Worm (Caenorhabditis elegans) whole organism, L2 larva: ENCODE results near the gene rpl-7A.

Experiments used
- C34F6.9 ChIP-seq: fragments of 150-350 bp; optimal IDR thresholded peaks from 2 replicates; lab custom pipeline; 2014; ENCODE audit warnings: missing biosample characterization, missing genetic modification characterization
- F13H6.1 ChIP-seq: sonication (generic microtip); optimal IDR thresholded peaks from 2 replicates; lab custom pipeline; 2016; ENCODE audit warnings: missing genetic modification characterization, missing compliant biosample characterization
- R02D3.7 ChIP-seq: fragments of 150-350 bp; optimal IDR thresholded peaks from 2 replicates; lab custom pipeline; 2014; ENCODE audit warnings: missing biosample characterization, missing genetic modification characterization
- Y55F3AM.14 ChIP-seq: fragments of 200-800 bp; sonication (Bioruptor generic); optimal IDR thresholded peaks from 2 replicates; lab custom pipeline; 2018; ENCODE audit warnings: mild to moderate bottlenecking, missing genetic modification characterization, missing compliant biosample characterization
- ZK546.5 ChIP-seq: sonication (generic microtip); optimal IDR thresholded peaks from 2 replicates; lab custom pipeline; 2017; ENCODE audit warnings: missing biosample characterization, missing genetic modification characterization
- alr-1 ChIP-seq: fragments of 150-350 bp; optimal IDR thresholded peaks from 2 replicates; lab custom pipeline; 2014; ENCODE audit warnings: missing biosample characterization, missing genetic modification characterization
- aly-2 ChIP-seq: fragments of 150-350 bp; optimal IDR thresholded peaks from 2 replicates; lab custom pipeline; 2014; ENCODE audit warnings: missing biosample characterization, missing genetic modification characterization
- ama-1 ChIP-seq: fragments of 150-350 bp; optimal IDR thresholded peaks from 2 replicates; lab custom pipeline; 2018; ENCODE audit warnings: inconsistent platforms
- blmp-1 ChIP-seq: sonication (generic microtip); optimal IDR thresholded peaks from 2 replicates; lab custom pipeline; 2017; ENCODE audit warnings: missing genetic modification characterization, mild to moderate bottlenecking, missing compliant biosample characterization, antibody characterized with exemption, moderate library complexity; ENCODE audit not compliant: insufficient read depth
- ceh-16 ChIP-seq: fragments of 150-350 bp; optimal IDR thresholded peaks from 2 replicates; lab custom pipeline; 2014; ENCODE audit warnings: missing biosample characterization, missing genetic modification characterization
- ceh-82 ChIP-seq: fragments of 150-350 bp; optimal IDR thresholded peaks from 2 replicates; lab custom pipeline; 2014; ENCODE audit warnings: missing biosample characterization, missing genetic modification characterization
- crh-2 ChIP-seq: sonication (generic microtip); optimal IDR thresholded peaks from 2 replicates; lab custom pipeline; 2017; ENCODE audit warnings: missing biosample characterization, missing genetic modification characterization
- dmd-4 ChIP-seq: sonication (generic microtip); optimal IDR thresholded peaks from 2 replicates; lab custom pipeline; 2017; ENCODE audit warnings: missing biosample characterization, missing genetic modification characterization
- egl-27 ChIP-seq: sonication (generic microtip); optimal IDR thresholded peaks from 3 replicates; lab custom pipeline; 2017; ENCODE audit warnings: missing biosample characterization, missing genetic modification reagents, missing genetic modification characterization
- elt-1 ChIP-seq: fragments of 150-350 bp; optimal IDR thresholded peaks from 2 replicates; lab custom pipeline; 2014; ENCODE audit warnings: missing biosample characterization, missing genetic modification characterization
- elt-3 ChIP-seq: sonication (generic microtip); optimal IDR thresholded peaks from 2 replicates; lab custom pipeline; 2017; ENCODE audit warnings: missing biosample characterization, missing genetic modification characterization
- fos-1 ChIP-seq: fragments of 150-350 bp; optimal IDR thresholded peaks from 2 replicates; lab custom pipeline; 2014; ENCODE audit warnings: missing biosample characterization, missing genetic modification characterization
- gmeb-1 ChIP-seq: fragments of 150-350 bp; optimal IDR thresholded peaks from 2 replicates; lab custom pipeline; 2014; ENCODE audit warnings: missing biosample characterization, missing genetic modification characterization
- lin-11 ChIP-seq: fragments of 150-350 bp; sonication (generic microtip); optimal IDR thresholded peaks from 2 replicates; lab custom pipeline; 2014; ENCODE audit warnings: missing biosample characterization, missing genetic modification characterization, inconsistent platforms, mixed read lengths
- lin-13 ChIP-seq: fragments of 150-350 bp; optimal IDR thresholded peaks from 2 replicates; lab custom pipeline; 2014; ENCODE audit warnings: missing biosample characterization, missing genetic modification reagents, missing genetic modification characterization
- lin-39 ChIP-seq: fragments of 150-350 bp; optimal IDR thresholded peaks from 2 replicates; lab custom pipeline; 2014; ENCODE audit warnings: missing biosample characterization, missing genetic modification reagents, missing genetic modification characterization
- lsy-2 ChIP-seq, 2 experiments: fragments of 150-350 bp in 1 of 2; sonication (generic microtip) in 1 of 2; optimal IDR thresholded peaks; 2 replicates each; lab custom pipeline; 2014 to 2017; ENCODE audit warnings: missing biosample characterization in 2 of 2, missing genetic modification characterization in 2 of 2
- mab-5 ChIP-seq: fragments of 150-350 bp; optimal IDR thresholded peaks from 2 replicates; lab custom pipeline; 2014; ENCODE audit warnings: missing biosample characterization, missing genetic modification characterization
- mbf-1 ChIP-seq: sonication (generic microtip); optimal IDR thresholded peaks from 2 replicates; lab custom pipeline; 2017; ENCODE audit warnings: missing biosample characterization, missing genetic modification characterization
- mdl-1 ChIP-seq, 2 experiments: fragments of 150-350 bp in 1 of 2; sonication (generic microtip) in 1 of 2; optimal IDR thresholded peaks; 2 replicates each; lab custom pipeline; 2017; ENCODE audit warnings: missing biosample characterization in 2 of 2, missing genetic modification characterization in 2 of 2
- nhr-10 ChIP-seq: sonication (generic microtip); optimal IDR thresholded peaks from 2 replicates; lab custom pipeline; 2017; ENCODE audit warnings: missing biosample characterization, missing genetic modification characterization
- nhr-11 ChIP-seq: fragments of 150-350 bp; optimal IDR thresholded peaks from 2 replicates; lab custom pipeline; 2014; ENCODE audit warnings: missing biosample characterization, missing genetic modification characterization
- nhr-12 ChIP-seq: fragments of 150-350 bp; optimal IDR thresholded peaks from 2 replicates; lab custom pipeline; 2014; ENCODE audit warnings: missing biosample characterization, missing genetic modification characterization
- nhr-129 ChIP-seq: fragments of 150-350 bp; optimal IDR thresholded peaks from 2 replicates; lab custom pipeline; 2014; ENCODE audit warnings: missing biosample characterization, missing genetic modification characterization
- nhr-21 ChIP-seq: fragments of 150-350 bp; optimal IDR thresholded peaks from 2 replicates; lab custom pipeline; 2014; ENCODE audit warnings: missing biosample characterization, missing genetic modification characterization
- nhr-23 ChIP-seq: fragments of 150-350 bp; optimal IDR thresholded peaks from 2 replicates; lab custom pipeline; 2014; ENCODE audit warnings: missing biosample characterization, missing genetic modification reagents, missing genetic modification characterization
- nhr-237 ChIP-seq: fragments of 150-350 bp; optimal IDR thresholded peaks from 2 replicates; lab custom pipeline; 2014; ENCODE audit warnings: missing biosample characterization, missing genetic modification characterization
- nhr-25 ChIP-seq: fragments of 150-350 bp; sonication (generic microtip); optimal IDR thresholded peaks from 3 replicates; lab custom pipeline; 2014; ENCODE audit warnings: missing biosample characterization, missing genetic modification characterization
- nhr-6 ChIP-seq: fragments of 150-350 bp; optimal IDR thresholded peaks from 2 replicates; lab custom pipeline; 2014; ENCODE audit warnings: missing biosample characterization, missing genetic modification characterization
- nhr-77 ChIP-seq: fragments of 150-350 bp; optimal IDR thresholded peaks from 2 replicates; lab custom pipeline; 2014; ENCODE audit warnings: missing biosample characterization, missing genetic modification characterization
- peb-1 ChIP-seq: fragments of 150-350 bp; optimal IDR thresholded peaks from 2 replicates; lab custom pipeline; 2014; ENCODE audit warnings: missing biosample characterization, missing genetic modification characterization
- sem-4 ChIP-seq: fragments of 150-350 bp; optimal IDR thresholded peaks from 2 replicates; lab custom pipeline; 2014; ENCODE audit warnings: missing biosample characterization, missing genetic modification reagents, missing genetic modification characterization
- skn-1 ChIP-seq: sonication (generic microtip); optimal IDR thresholded peaks from 2 replicates; lab custom pipeline; 2017; ENCODE audit warnings: missing biosample characterization, missing genetic modification characterization
- sma-3 ChIP-seq: sonication (generic microtip); optimal IDR thresholded peaks from 2 replicates; lab custom pipeline; 2016; ENCODE audit warnings: missing genetic modification reagents, missing genetic modification characterization, missing compliant biosample characterization
- sma-9 ChIP-seq, 2 experiments: fragments of 150-350 bp in 1 of 2; sonication (generic microtip) in 1 of 2; optimal IDR thresholded peaks; 2 replicates each; lab custom pipeline; 2014 to 2016; ENCODE audit warnings: missing genetic modification characterization in 2 of 2, mild to moderate bottlenecking in 1 of 2, missing biosample characterization in 1 of 2, missing compliant biosample characterization in 1 of 2, missing genetic modification reagents in 1 of 2, moderate library complexity in 1 of 2
- snpc-4 ChIP-seq: fragments of 150-350 bp; optimal IDR thresholded peaks from 2 replicates; lab custom pipeline; 2014; ENCODE audit warnings: missing biosample characterization, missing genetic modification characterization
- unc-39 ChIP-seq: fragments of 150-350 bp; optimal IDR thresholded peaks from 2 replicates; lab custom pipeline; 2014; ENCODE audit warnings: missing biosample characterization, missing genetic modification characterization
- unc-55 ChIP-seq: fragments of 150-350 bp; sonication (generic microtip); optimal IDR thresholded peaks from 3 replicates; lab custom pipeline; 2014; ENCODE audit warnings: missing biosample characterization, missing genetic modification reagents, missing genetic modification characterization
- unc-62 ChIP-seq: fragments of 150-350 bp; optimal IDR thresholded peaks from 2 replicates; lab custom pipeline; 2014; ENCODE audit warnings: missing biosample characterization, missing genetic modification reagents, missing genetic modification characterization
- zag-1 ChIP-seq: fragments of 150-350 bp; optimal IDR thresholded peaks from 2 replicates; lab custom pipeline; 2014; ENCODE audit warnings: missing biosample characterization, missing genetic modification characterization
- ztf-1 ChIP-seq: fragments of 200-800 bp; sonication (Bioruptor generic); conservative IDR thresholded peaks from 2 replicates; pipeline ENCODE4 v1.3.6; 2022; ENCODE audit warnings: missing genetic modification characterization, missing compliant biosample characterization
- ztf-11 ChIP-seq: sonication (generic microtip); optimal IDR thresholded peaks from 2 replicates; lab custom pipeline; 2017; ENCODE audit warnings: missing biosample characterization, missing genetic modification characterization
- ztf-4 ChIP-seq: fragments of 150-350 bp; optimal IDR thresholded peaks from 2 replicates; lab custom pipeline; 2014; ENCODE audit warnings: missing biosample characterization, missing genetic modification characterization

rpl-7A gene

ce11 chrIV:4403870-4404269, 13.5 kb upstream of the rpl-7A start:
- no peak for TF ChIP-seq nhr-11
- peak; percentile 36 for TF ChIP-seq C34F6.9 (tag; lab: Kevin White, UChicago)
- TF ChIP-seq nhr-129, result peak; percentile 16

- TF ChIP-seq sma-9 (GFP tag; optimal IDR thresholded peaks at IDR 0.05; lab: Kevin White, UChicago), result peak; percentile 75
- TF ChIP-seq sma-9 (tag; optimal IDR thresholded peaks at IDR 0.05; lab: Kevin White, UChicago), result no peak
- TF ChIP-seq nhr-21 (tag; lab: Kevin White, UChicago), result peak; percentile 77
- no peak for TF ChIP-seq zag-1
- TF ChIP-seq R02D3.7 (tag; lab: Kevin White, UChicago), result no peak
- TF ChIP-seq unc-39, result no peak
- no peak for TF ChIP-seq lin-11 (tag; lab: Kevin White, UChicago)
- no peak for TF ChIP-seq lin-39 (tag; lab: Kevin White, UChicago)
- peak; percentile 9 for TF ChIP-seq nhr-6 (tag; lab: Kevin White, UChicago)
- TF ChIP-seq gmeb-1 (tag; lab: Kevin White, UChicago), result peak; percentile 39
- TF ChIP-seq unc-55 (GFP tag; lab: Kevin White, UChicago), result no peak
- no peak for TF ChIP-seq ceh-82 (tag; lab: Kevin White, UChicago)
- no peak for TF ChIP-seq aly-2
- no peak for TF ChIP-seq nhr-11
- no peak for TF ChIP-seq nhr-10 (tag; lab: Kevin White, UChicago)
- no peak for TF ChIP-seq dmd-4
- no peak for TF ChIP-seq elt-3
- TF ChIP-seq ceh-16 (tag; lab: Kevin White, UChicago), result peak; percentile 83
- no peak for TF ChIP-seq ztf-11 (tag; lab: Kevin White, UChicago)
- TF ChIP-seq snpc-4 (tag; lab: Kevin White, UChicago), result no peak
- peak in 1 of 2 experiments; percentile 47 for TF ChIP-seq lsy-2 (tag; optimal IDR thresholded peaks at IDR 0.05; lab: Kevin White, UChicago)
- TF ChIP-seq skn-1, result no peak
- no peak for TF ChIP-seq peb-1 (tag; lab: Kevin White, UChicago)
- TF ChIP-seq mab-5 (tag; lab: Kevin White, UChicago), result no peak
- TF ChIP-seq elt-1 (tag; lab: Kevin White, UChicago), result no peak
- peak; percentile 84 for TF ChIP-seq sma-3 (GFP tag; lab: Kevin White, UChicago)
- no peak for TF ChIP-seq nhr-12
- peak; percentile 20 for TF ChIP-seq C34F6.9 (tag; lab: Kevin White, UChicago)
- TF ChIP-seq nhr-129, result peak; percentile 71
- TF ChIP-seq nhr-23 (tag; lab: Kevin White, UChicago), result no peak
- TF ChIP-seq egl-27 (tag; lab: Kevin White, UChicago), result no peak
- no peak for TF ChIP-seq blmp-1 (tag; lab: Kevin White, UChicago)
- TF ChIP-seq nhr-77 (tag; lab: Kevin White, UChicago), result no peak
- no peak for TF ChIP-seq alr-1 (tag; lab: Kevin White, UChicago)
- no peak for TF ChIP-seq fos-1 (tag; lab: Kevin White, UChicago)
- no peak for TF ChIP-seq F13H6.1 (tag; lab: Kevin White, UChicago)
- no peak for TF ChIP-seq nhr-237
- TF ChIP-seq unc-62 (GFP tag; lab: Kevin White, UChicago), result no peak
- no peak for TF ChIP-seq ZK546.5
- TF ChIP-seq lin-13 (GFP tag; lab: Kevin White, UChicago), result no peak
- TF ChIP-seq Y55F3AM.14 (GFP tag; lab: Kevin White, UChicago), result no peak
- peak; percentile 24 for TF ChIP-seq ztf-4 (tag; lab: Kevin White, UChicago)
- no peak for TF ChIP-seq mbf-1 (tag; lab: Kevin White, UChicago)
- TF ChIP-seq ztf-1 (GFP tag; lab: Robert Waterston, UW), result no peak
- no peak for TF ChIP-seq mdl-1 (tag; optimal IDR thresholded peaks at IDR 0.05; lab: Kevin White, UChicago)
- peak; percentile 23 for TF ChIP-seq crh-2
- no peak for TF ChIP-seq sem-4 (tag; lab: Kevin White, UChicago)
- TF ChIP-seq ama-1, result no peak
- peak; percentile 77 for TF ChIP-seq nhr-25 (tag; lab: Kevin White, UChicago)
- TF ChIP-seq, all 48 proteins: peak for 12
These were observed 12.0 kb upstream of the rpl-7A start for ce11 chrIV:4402413-4402812.
